Worm (Caenorhabditis elegans): ENCODE data around the gene C29A12.1.

The C29A12.1 gene

ce11 chrV:10824711-10825110, 11.4 kb upstream of the C29A12.1 start, which contains the start of gene nrx-1:
Gene nrx-1, plus strand, starts transcription at chrV:10825011.
- TF ChIP-seq unc-62 (GFP tag; optimal IDR thresholded peaks at IDR 0.05) = no peak

- TF ChIP-seq unc-62 (GFP tag; optimal IDR thresholded peaks at IDR 0.05) = no peak
These were observed 5.2 kb upstream of the C29A12.1 start for ce11 chrV:10818498-10818897.

- no peak for TF ChIP-seq unc-62 (GFP tag; optimal IDR thresholded peaks at IDR 0.05)
These were observed 3.5 kb upstream of the C29A12.1 start for ce11 chrV:10816831-10817230.

ce11 chrV:10814333-10814732, 1.0 kb upstream of the C29A12.1 start:
- no peak for TF ChIP-seq unc-62 (GFP tag; optimal IDR thresholded peaks at IDR 0.05)

- no peak for TF ChIP-seq unc-62 (GFP tag; optimal IDR thresholded peaks at IDR 0.05)
These were observed 1.5 kb downstream of the C29A12.1 start, which contains the start of gene C29A12.22 for ce11 chrV:10811763-10812162. Gene C29A12.22, plus strand, starts transcription at chrV:10812063.

DNA sequence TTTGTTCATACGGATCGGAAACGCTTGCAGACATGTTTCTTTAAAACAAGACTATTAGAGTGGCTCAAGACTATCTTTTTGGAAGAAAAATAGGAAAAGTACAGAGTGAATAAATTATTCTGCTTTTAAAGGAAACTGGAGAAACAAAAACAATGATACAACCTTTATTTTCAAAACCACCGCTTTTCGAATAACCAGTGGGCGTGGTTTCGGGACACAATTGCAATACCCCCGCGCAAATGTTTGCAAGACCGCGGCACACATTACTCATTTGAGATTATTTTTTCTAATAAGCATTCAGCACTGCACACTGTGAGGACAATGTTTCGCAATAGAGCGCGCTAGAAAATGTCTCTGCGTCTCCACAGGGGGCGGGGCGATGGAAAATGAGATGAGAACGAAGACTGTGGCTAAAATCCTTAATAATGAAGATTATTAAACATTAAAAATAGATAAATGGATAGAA, 5.4 kb downstream of the C29A12.1 start, which contains the start of gene plrg-1:
Gene plrg-1, minus strand, starts transcription at position 51 of the 466 bp plus-strand sequence.
- no peak for TF ChIP-seq unc-62 (GFP tag; optimal IDR thresholded peaks at IDR 0.05)

DNA sequence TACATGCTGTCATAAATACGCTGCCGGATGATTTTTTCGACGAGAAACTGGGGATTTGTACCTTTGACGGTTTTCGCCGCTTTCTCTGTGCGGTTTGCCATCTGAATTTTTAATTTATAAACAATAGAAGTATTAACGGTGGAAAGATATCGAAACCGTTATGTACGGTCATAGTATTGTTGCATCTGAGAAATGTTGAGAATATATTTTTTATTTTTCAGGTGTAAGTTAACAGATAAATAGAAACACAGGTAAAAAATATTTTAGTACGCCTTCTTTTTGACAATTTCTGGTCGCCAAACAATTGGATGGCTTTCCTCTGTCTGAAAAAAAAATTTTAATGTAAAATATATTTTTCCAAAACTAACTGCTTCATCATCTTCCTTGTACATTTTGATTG, 7.4 kb downstream of the C29A12.1 start, which contains the start of gene prp-38:
Gene prp-38, minus strand, starts transcription at position 101 of the 400 bp plus-strand sequence.
- TF ChIP-seq unc-62 (GFP tag; optimal IDR thresholded peaks at IDR 0.05) = no peak

DNA sequence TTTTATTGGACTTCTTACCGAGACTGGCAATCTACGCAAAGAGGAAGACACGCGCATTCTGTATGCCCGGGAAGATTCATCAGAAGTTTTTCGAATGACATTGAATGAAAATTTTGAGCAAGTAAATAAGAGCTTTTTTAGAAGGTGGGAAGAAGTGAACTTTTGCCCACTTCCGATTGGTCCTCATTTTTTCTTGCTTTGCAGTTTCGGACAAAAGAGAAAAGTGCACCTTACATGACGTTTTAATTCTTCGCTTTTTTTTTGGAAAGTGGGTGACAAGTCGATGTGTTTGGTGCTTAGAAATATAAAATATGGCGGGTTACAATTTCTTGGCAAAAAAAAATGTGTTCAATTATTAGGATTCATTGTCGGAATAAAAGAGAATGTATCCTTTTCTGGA, 8.9 kb downstream of the C29A12.1 start, which contains the start of gene secs-1:
Gene secs-1, minus strand, starts transcription at position 101 of the 400 bp plus-strand sequence.
- no peak for TF ChIP-seq unc-62 (GFP tag; optimal IDR thresholded peaks at IDR 0.05)

ce11 chrV:10802060-10802459, 11.2 kb downstream of the C29A12.1 start:
- no peak for TF ChIP-seq unc-62 (GFP tag; optimal IDR thresholded peaks at IDR 0.05)

- no peak for TF ChIP-seq unc-62 (GFP tag; optimal IDR thresholded peaks at IDR 0.05)
These were observed 12.1 kb downstream of the C29A12.1 start, which contains the start of gene D1054.18 for ce11 chrV:10801154-10801553. Gene D1054.18, minus strand, starts transcription at chrV:10801198.

- no peak for TF ChIP-seq unc-62 (GFP tag; optimal IDR thresholded peaks at IDR 0.05)
These were observed 15.2 kb downstream of the C29A12.1 start, which contains the start of gene srh-184 for ce11 chrV:10798090-10798489. Gene srh-184, minus strand, starts transcription at chrV:10798190.

DNA sequence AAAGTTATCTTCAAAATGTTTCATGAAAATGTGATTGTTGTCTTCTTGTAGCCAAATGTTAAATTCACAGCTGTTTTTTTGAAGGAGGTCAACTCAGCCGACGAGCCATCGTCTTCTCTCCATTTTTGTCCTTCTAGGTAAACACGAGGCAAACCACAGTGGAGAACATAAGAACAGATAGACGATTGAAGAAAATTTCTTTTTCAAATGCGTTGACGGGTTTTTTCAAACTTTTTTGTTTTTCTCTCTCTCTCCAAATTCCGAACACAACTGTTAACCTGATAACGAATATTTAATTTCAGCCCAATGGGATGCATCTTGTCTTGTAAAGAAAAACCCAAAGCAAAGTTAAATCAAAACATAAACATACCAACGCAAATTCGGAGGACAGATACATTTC, 17.8 kb downstream of the C29A12.1 start, which contains the start of gene D1054.19:
Gene D1054.19, plus strand, starts transcription at position 301 of the 400 bp plus-strand sequence.
- no peak for TF ChIP-seq unc-62 (GFP tag; optimal IDR thresholded peaks at IDR 0.05)

ce11 chrV:10794463-10794862, 18.8 kb downstream of the C29A12.1 start:
- no peak for TF ChIP-seq unc-62 (GFP tag; optimal IDR thresholded peaks at IDR 0.05)

DNA sequence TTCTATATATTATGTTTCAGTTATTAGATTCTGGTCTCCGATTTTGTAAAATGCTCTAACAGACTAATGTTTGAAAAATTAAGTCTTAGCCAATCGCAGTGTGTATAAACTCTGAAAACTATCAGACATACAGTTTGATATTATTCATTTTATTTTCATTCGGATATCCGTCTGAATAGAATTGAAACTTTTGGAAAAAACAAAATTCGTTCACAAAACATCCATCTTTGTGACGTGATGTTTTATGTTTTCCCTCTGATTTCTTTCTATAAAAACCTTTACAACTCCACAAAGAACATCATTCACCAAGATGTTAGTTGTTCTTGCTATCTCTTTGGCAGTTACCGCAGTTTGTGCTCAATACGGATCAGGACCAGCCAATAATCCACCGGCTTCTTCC, 19.8 kb downstream of the C29A12.1 start, which contains the start of gene ule-3:
Gene ule-3, plus strand, starts transcription at position 301 of the 400 bp plus-strand sequence.
- TF ChIP-seq unc-62 (GFP tag; optimal IDR thresholded peaks at IDR 0.05) = no peak

DNA sequence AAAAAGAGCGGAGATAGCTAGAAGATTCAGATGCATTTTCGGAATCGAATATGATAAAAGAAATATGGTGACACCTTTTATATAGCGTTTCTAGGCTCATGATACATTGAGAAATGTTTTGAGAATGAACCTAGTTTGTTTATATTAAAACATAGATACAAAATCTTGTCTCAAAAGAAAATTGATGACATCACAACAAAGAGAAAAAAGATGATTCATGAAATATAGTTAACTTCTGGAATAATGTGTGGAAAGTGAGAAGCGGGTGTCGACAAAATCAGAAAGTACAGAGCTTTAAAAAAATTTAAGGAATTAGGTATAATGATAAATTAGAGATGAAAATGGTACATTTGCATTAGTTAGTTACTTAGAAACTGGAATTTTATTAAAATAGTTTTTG, 20.5 kb downstream of the C29A12.1 start, which contains the start of gene D1054.10:
Gene D1054.10, minus strand, starts transcription at position 101 of the 400 bp plus-strand sequence.
- no peak for TF ChIP-seq unc-62 (GFP tag; optimal IDR thresholded peaks at IDR 0.05)

DNA sequence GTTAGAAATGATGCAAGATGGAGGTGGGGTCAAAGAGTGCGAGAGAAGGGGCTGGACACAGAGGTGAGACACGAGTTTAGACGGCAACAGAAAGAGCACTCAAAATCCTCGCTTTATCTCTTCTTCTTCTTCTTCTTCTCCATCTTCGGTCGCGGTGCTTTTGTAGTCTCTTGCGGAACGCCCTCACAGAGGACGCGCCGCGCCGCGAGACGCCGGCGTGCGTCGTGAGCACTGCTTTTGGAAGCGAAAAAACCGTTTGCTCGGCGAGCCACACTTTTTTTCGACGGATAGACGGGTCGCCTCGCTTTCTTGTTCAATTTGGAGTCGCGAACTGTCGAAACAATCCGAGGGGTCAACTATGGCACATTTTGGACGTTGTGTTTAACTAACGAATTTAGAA, 22.4 kb downstream of the C29A12.1 start, which contains the start of gene D1054.9:
Gene D1054.9, minus strand, starts transcription at position 137 of the 400 bp plus-strand sequence.
- no peak for TF ChIP-seq unc-62 (GFP tag; optimal IDR thresholded peaks at IDR 0.05)

- TF ChIP-seq unc-62 (GFP tag; optimal IDR thresholded peaks at IDR 0.05) = no peak
These were observed 29.3 kb downstream of the C29A12.1 start, which contains the start of gene D1054.8 for ce11 chrV:10784011-10784410. Gene D1054.8, plus strand, starts transcription at chrV:10784311.
